Worm (Caenorhabditis elegans) whole organism, midembryonic: ENCODE data around the gene col-120.

ENCODE experiments used
- T22C8.4 ChIP-seq: fragments of 200-800 bp; sonication (Bioruptor generic); IDR thresholded peaks from 2 replicates; pipeline ENCODE4 v1.3.6; 2022; ENCODE audit warnings: missing genetic modification characterization, missing compliant biosample characterization
- cog-1 ChIP-seq: sonication (generic microtip); optimal IDR thresholded peaks from 2 replicates; lab custom pipeline; 2016; ENCODE audit warnings: missing genetic modification characterization, missing compliant biosample characterization
- flt-1 ChIP-seq: fragments of 200-800 bp; sonication (Bioruptor generic); IDR thresholded peaks from 2 replicates; pipeline ENCODE4 v1.3.6; 2022; ENCODE audit warnings: missing genetic modification characterization, missing compliant biosample characterization
- klf-2 ChIP-seq: fragments of 200-800 bp; sonication (Bioruptor generic); conservative IDR thresholded peaks from 2 replicates; pipeline ENCODE4 v1.3.6; 2022; ENCODE audit warnings: missing genetic modification reagents, missing genetic modification characterization, missing compliant biosample characterization
- med-1 ChIP-seq: sonication (generic microtip); optimal IDR thresholded peaks from 2 replicates; lab custom pipeline; 2017; ENCODE audit warnings: missing genetic modification characterization, mild to moderate bottlenecking, missing compliant biosample characterization, antibody characterized with exemption, missing genetic modification reagents; ENCODE audit not compliant: insufficient read depth
- ref-1 ChIP-seq: fragments of 200-800 bp; sonication (Bioruptor generic); conservative IDR thresholded peaks from 2 replicates; pipeline ENCODE4 v1.3.6; 2022; ENCODE audit warnings: missing genetic modification reagents, missing genetic modification characterization, missing compliant biosample characterization
- tab-1 ChIP-seq: fragments of 200-800 bp; sonication (Bioruptor generic); IDR thresholded peaks from 2 replicates; pipeline ENCODE4 v1.3.6; 2022; ENCODE audit warnings: missing genetic modification characterization, missing compliant biosample characterization
- ztf-23 ChIP-seq: fragments of 200-800 bp; sonication (Bioruptor generic); IDR thresholded peaks from 2 replicates; pipeline ENCODE4 v1.3.6; 2022; ENCODE audit warnings: missing genetic modification reagents, missing genetic modification characterization, missing compliant biosample characterization

DNA sequence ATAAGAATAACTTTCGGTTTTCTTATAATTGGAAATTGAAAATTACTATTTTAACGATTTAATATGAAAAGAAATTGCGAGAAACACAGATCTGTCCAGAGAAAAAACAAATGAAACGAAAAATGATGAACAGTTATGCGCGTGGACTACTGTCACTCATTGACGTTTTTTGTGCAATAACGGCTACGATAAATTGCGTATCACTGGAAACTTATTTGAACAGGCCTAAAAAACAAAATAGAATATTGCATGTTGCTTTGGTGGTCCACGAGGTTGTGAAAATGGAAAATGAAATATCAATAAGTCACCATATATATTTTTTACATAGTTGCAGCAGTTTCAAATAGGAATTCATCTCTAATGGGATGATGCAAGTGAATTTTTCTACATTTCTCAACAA lies 2.9 kb upstream of the col-120 start:
- TF ChIP-seq cog-1: no peak
- TF ChIP-seq flt-1 (GFP tag; lab: Robert Waterston, UW): no peak
- no peak for TF ChIP-seq ref-1 (GFP tag; lab: Robert Waterston, UW)
- no peak for TF ChIP-seq med-1 (GFP tag; lab: Kevin White, UChicago)
- TF ChIP-seq tab-1 (GFP tag; lab: Robert Waterston, UW): no peak
- TF ChIP-seq T22C8.4: no peak
- no peak for TF ChIP-seq klf-2 (GFP tag; lab: Robert Waterston, UW)
- TF ChIP-seq ztf-23: no peak
